Worm (Caenorhabditis elegans) whole organism, L4 larva: ENCODE results near the gene C45G9.4.

Source experiments
- T20F7.1 ChIP-seq: fragments of 200-800 bp; sonication (Bioruptor generic); optimal IDR thresholded peaks from 2 replicates; lab custom pipeline; 2018; ENCODE audit warnings: mild to moderate bottlenecking, missing genetic modification characterization, missing compliant biosample characterization
- ceh-44 ChIP-seq: fragments of 200-800 bp; sonication (Bioruptor generic); IDR thresholded peaks from 2 replicates; pipeline ENCODE4 v1.3.6; 2022; ENCODE audit warnings: missing genetic modification reagents, missing genetic modification characterization, missing compliant biosample characterization
- daf-16 ChIP-seq, 3 experiments: sonication (generic microtip); optimal IDR thresholded peaks; 2 replicates each; lab custom pipeline; 2016 to 2017; ENCODE audit warnings: missing genetic modification characterization in 3 of 3, missing genetic modification reagents in 3 of 3, mild to moderate bottlenecking in 2 of 3, missing compliant biosample characterization in 2 of 3, missing biosample characterization in 1 of 3, moderate library complexity in 1 of 3
- lin-15B ChIP-seq: fragments of 150-350 bp; sonication (generic microtip); optimal IDR thresholded peaks from 3 replicates; lab custom pipeline; 2014; ENCODE audit warnings: missing biosample characterization, missing genetic modification characterization
- mdl-1 ChIP-seq, 2 experiments: fragments of 150-350 bp in 1 of 2; sonication (generic microtip) in 1 of 2; optimal IDR thresholded peaks; 2 replicates each; lab custom pipeline; 2014 to 2017; ENCODE audit warnings: missing biosample characterization in 2 of 2, missing genetic modification characterization in 2 of 2
- nhr-10 ChIP-seq: fragments of 150-350 bp; optimal IDR thresholded peaks from 2 replicates; lab custom pipeline; 2014; ENCODE audit warnings: missing biosample characterization, missing genetic modification characterization
- nhr-6 ChIP-seq: fragments of 150-350 bp; optimal IDR thresholded peaks from 2 replicates; lab custom pipeline; 2014; ENCODE audit warnings: missing biosample characterization, missing genetic modification characterization
- pha-4 ChIP-seq, 2 experiments: fragments of 150-350 bp in 1 of 2; fragments of 200-800 bp in 1 of 2; sonication (Bioruptor generic) in 1 of 2; IDR thresholded peaks in 1 of 2; optimal IDR thresholded peaks in 1 of 2; 2 replicates each; pipeline versions ENCODE4 v1.3.6 to Lab custom; 2014 to 2022; ENCODE audit warnings: missing genetic modification characterization in 2 of 2, missing genetic modification reagents in 2 of 2, missing biosample characterization in 1 of 2, missing compliant biosample characterization in 1 of 2
- snpc-4 ChIP-seq: fragments of 150-350 bp; optimal IDR thresholded peaks from 2 replicates; lab custom pipeline; 2014; ENCODE audit warnings: missing biosample characterization, missing genetic modification characterization
- unc-62 ChIP-seq, 3 experiments: fragments of 150-350 bp in 1 of 3; sonication (generic microtip); optimal IDR thresholded peaks in 2 of 3; peaks in 1 of 3; 1 replicate in 1 of 3; 2 replicates in 2 of 3; lab custom pipeline; 2014 to 2017; ENCODE audit warnings: missing biosample characterization in 3 of 3, missing genetic modification characterization in 3 of 3, missing genetic modification reagents in 3 of 3, missing genotype in 1 of 3
- zfp-2 ChIP-seq: sonication (generic microtip); optimal IDR thresholded peaks from 2 replicates; lab custom pipeline; 2016; ENCODE audit warnings: mild to moderate bottlenecking, missing genetic modification characterization, missing compliant biosample characterization

- TF ChIP-seq zfp-2 (tag; lab: Kevin White, UChicago) (no peak), T20F7.1 (GFP tag; lab: Kevin White, UChicago) (no peak), mdl-1 (tag; optimal IDR thresholded peaks at IDR 0.05; lab: Kevin White, UChicago) (no peak), nhr-6 (tag; lab: Kevin White, UChicago) (no peak), daf-16 (GFP tag; optimal IDR thresholded peaks at IDR 0.05; lab: Kevin White, UChicago) (no peak), daf-16 (tag; optimal IDR thresholded peaks at IDR 0.05; lab: Kevin White, UChicago) (no peak), pha-4 (GFP tag; IDR thresholded peaks at IDR 0.05; lab: Robert Waterston, UW) (no peak), pha-4 (tag; optimal IDR thresholded peaks at IDR 0.05; lab: Kevin White, UChicago) (no peak), snpc-4 (no peak), lin-15B (no peak), nhr-10 (tag; lab: Kevin White, UChicago) (no peak), ceh-44 (GFP tag; lab: Robert Waterston, UW) (no peak), unc-62 (GFP tag; optimal IDR thresholded peaks at IDR 0.05 in 1 of 2; lab: Kevin White, UChicago) (no peak), unc-62 (tag; optimal IDR thresholded peaks at IDR 0.05; lab: Kevin White, UChicago) (no peak)
Observed at ce11 chrIII:5112399-5112798, 49.9 kb downstream of the C45G9.4 start.
